Fruit fly (Drosophila melanogaster): ENCODE measurements around the gene CG10194.

Gene CG10194

dm6 chr2L:19489997-19490461 is at the start of gene CG10194, which contains the start of gene CG18094:
Gene CG10194, minus strand, starts transcription at chr2L:19490104.
Gene CG18094, plus strand, starts transcription at chr2L:19490262.
- peak; percentile 84 for TF ChIP-seq CG33017 (tag; optimal IDR thresholded peaks at IDR 0.05)
- TF ChIP-seq kay (GFP tag; ENCODE audit: borderline replicate concordance), result no peak
- peak; percentile 18 for TF ChIP-seq cic (GFP tag; optimal IDR thresholded peaks at IDR 0.05)
- TF ChIP-seq bab1 (GFP tag; optimal IDR thresholded peaks at IDR 0.05), result peak; percentile 88
- TF ChIP-seq cnc (optimal IDR thresholded peaks at IDR 0.05), result no peak
- no peak for TF ChIP-seq pad (GFP tag; optimal IDR thresholded peaks at IDR 0.05)
- no peak for TF ChIP-seq Hr96 (GFP tag; optimal IDR thresholded peaks at IDR 0.05)
- no peak for TF ChIP-seq CG5204 (GFP tag; optimal IDR thresholded peaks at IDR 0.05)
- TF ChIP-seq CG11617 (GFP tag; optimal IDR thresholded peaks at IDR 0.05), result peak; percentile 60
- TF ChIP-seq Mnt (GFP tag; optimal IDR thresholded peaks at IDR 0.05), result peak; percentile 36
- peak; percentile 69 for TF ChIP-seq CG14711 (tag; optimal IDR thresholded peaks at IDR 0.05)
- no peak for TF ChIP-seq ovo (GFP tag; optimal IDR thresholded peaks at IDR 0.05)
- TF ChIP-seq CG7101 (tag; optimal IDR thresholded peaks at IDR 0.05), result peak; percentile 68
- TF ChIP-seq toe (GFP tag; optimal IDR thresholded peaks at IDR 0.05), result no peak
- TF ChIP-seq CG7045 (GFP tag; optimal IDR thresholded peaks at IDR 0.05), result no peak
- peak; percentile 69 for TF ChIP-seq CG12768 (GFP tag; optimal IDR thresholded peaks at IDR 0.05)
- TF ChIP-seq Crg-1 (GFP tag; optimal IDR thresholded peaks at IDR 0.05), result no peak
- TF ChIP-seq Clk (GFP tag; optimal IDR thresholded peaks at IDR 0.05), result no peak
- no peak for TF ChIP-seq CG1620 (GFP tag; optimal IDR thresholded peaks at IDR 0.05)
- TF ChIP-seq tj (GFP tag; optimal IDR thresholded peaks at IDR 0.05), result peak; percentile 51

- TF ChIP-seq CG11617 (GFP tag; optimal IDR thresholded peaks at IDR 0.05) (no peak), kay (GFP tag; ENCODE audit: borderline replicate concordance) (no peak), CG12768 (GFP tag; optimal IDR thresholded peaks at IDR 0.05) (no peak), Clk (GFP tag; optimal IDR thresholded peaks at IDR 0.05) (no peak), tj (GFP tag; optimal IDR thresholded peaks at IDR 0.05) (no peak), cnc (optimal IDR thresholded peaks at IDR 0.05) (no peak), CG7045 (GFP tag; optimal IDR thresholded peaks at IDR 0.05) (no peak), CG33017 (tag; optimal IDR thresholded peaks at IDR 0.05) (no peak), Hr96 (GFP tag; optimal IDR thresholded peaks at IDR 0.05) (no peak), pad (GFP tag; optimal IDR thresholded peaks at IDR 0.05) (no peak), CG5204 (GFP tag; optimal IDR thresholded peaks at IDR 0.05) (no peak), CG14711 (tag; optimal IDR thresholded peaks at IDR 0.05) (no peak), Mnt (GFP tag; optimal IDR thresholded peaks at IDR 0.05) (no peak), Crg-1 (GFP tag; optimal IDR thresholded peaks at IDR 0.05) (no peak)
Measured at dm6 chr2L:19537779-19538456, 48.0 kb upstream of the CG10194 start, which contains the start of gene CG13082. Gene CG13082, plus strand, starts transcription at chr2L:19538425.

- TF ChIP-seq CG5204 (GFP tag; optimal IDR thresholded peaks at IDR 0.05), result no peak
- TF ChIP-seq Clk (GFP tag; optimal IDR thresholded peaks at IDR 0.05), result no peak
- no peak for TF ChIP-seq CG33017 (tag; optimal IDR thresholded peaks at IDR 0.05)
- TF ChIP-seq cic (GFP tag; optimal IDR thresholded peaks at IDR 0.05), result no peak
- no peak for TF ChIP-seq toe (GFP tag; optimal IDR thresholded peaks at IDR 0.05)
- TF ChIP-seq CG1620 (GFP tag; optimal IDR thresholded peaks at IDR 0.05), result no peak
Measured at dm6 chr2L:19535234-19535633, 45.3 kb upstream of the CG10194 start, which contains the start of gene CG31697. Gene CG31697, plus strand, starts transcription at chr2L:19535448.

- TF ChIP-seq CG11617 (GFP tag; optimal IDR thresholded peaks at IDR 0.05) (peak; percentile 68), CG1620 (GFP tag; optimal IDR thresholded peaks at IDR 0.05) (peak; percentile 71), CG7045 (GFP tag; optimal IDR thresholded peaks at IDR 0.05) (peak; percentile 78), Clk (GFP tag; optimal IDR thresholded peaks at IDR 0.05) (peak; percentile 35), pad (GFP tag; optimal IDR thresholded peaks at IDR 0.05) (peak; percentile 75), ovo (GFP tag; optimal IDR thresholded peaks at IDR 0.05) (peak; percentile 72), CG7101 (tag; optimal IDR thresholded peaks at IDR 0.05) (peak; percentile 88), tj (GFP tag; optimal IDR thresholded peaks at IDR 0.05) (peak; percentile 36), Crg-1 (GFP tag; optimal IDR thresholded peaks at IDR 0.05) (peak; percentile 89), CG14711 (tag; optimal IDR thresholded peaks at IDR 0.05) (peak; percentile 81), kay (GFP tag; ENCODE audit: borderline replicate concordance) (no peak), Mnt (GFP tag; optimal IDR thresholded peaks at IDR 0.05) (peak; percentile 85), CG33017 (tag; optimal IDR thresholded peaks at IDR 0.05) (peak; percentile 88), Hr96 (GFP tag; optimal IDR thresholded peaks at IDR 0.05) (peak; percentile 79), CG12768 (GFP tag; optimal IDR thresholded peaks at IDR 0.05) (peak; percentile 88), bab1 (GFP tag; optimal IDR thresholded peaks at IDR 0.05) (peak; percentile 78), cnc (optimal IDR thresholded peaks at IDR 0.05) (no peak), cic (GFP tag; optimal IDR thresholded peaks at IDR 0.05) (peak; percentile 30), CG5204 (GFP tag; optimal IDR thresholded peaks at IDR 0.05) (peak; percentile 67), toe (GFP tag; optimal IDR thresholded peaks at IDR 0.05) (peak; percentile 75)
Measured at dm6 chr2L:19533247-19533646, 43.3 kb upstream of the CG10194 start, which contains the start of gene CG33116. Gene CG33116, plus strand, starts transcription at chr2L:19533479.

- TF ChIP-seq CG1620 (GFP tag; optimal IDR thresholded peaks at IDR 0.05) (peak; percentile 6), CG14711 (tag; optimal IDR thresholded peaks at IDR 0.05) (peak; percentile 16), kay (GFP tag; ENCODE audit: borderline replicate concordance) (no peak), cic (GFP tag; optimal IDR thresholded peaks at IDR 0.05) (peak; percentile 25), ovo (GFP tag; optimal IDR thresholded peaks at IDR 0.05) (peak; percentile 93), Mnt (GFP tag; optimal IDR thresholded peaks at IDR 0.05) (peak; percentile 29), Crg-1 (GFP tag; optimal IDR thresholded peaks at IDR 0.05) (peak; percentile 44), tj (GFP tag; optimal IDR thresholded peaks at IDR 0.05) (no peak), toe (GFP tag; optimal IDR thresholded peaks at IDR 0.05) (no peak), Clk (GFP tag; optimal IDR thresholded peaks at IDR 0.05) (no peak), cnc (optimal IDR thresholded peaks at IDR 0.05) (no peak), CG7045 (GFP tag; optimal IDR thresholded peaks at IDR 0.05) (no peak), bab1 (GFP tag; optimal IDR thresholded peaks at IDR 0.05) (peak; percentile 2), CG12768 (GFP tag; optimal IDR thresholded peaks at IDR 0.05) (no peak), CG7101 (tag; optimal IDR thresholded peaks at IDR 0.05) (peak; percentile 26), pad (GFP tag; optimal IDR thresholded peaks at IDR 0.05) (peak; percentile 10), Hr96 (GFP tag; optimal IDR thresholded peaks at IDR 0.05) (no peak)
Measured at dm6 chr2L:19530092-19530491, 40.2 kb upstream of the CG10194 start, which contains the start of gene CG10165. Gene CG10165, minus strand, starts transcription at chr2L:19530305.
